Fruit fly (Drosophila melanogaster) whole organism, embryonic: ENCODE measurements around the gene Pgm1.

ENCODE experiments used
- Blimp-1 ChIP-seq: fragments of 200-800 bp; sonication (Bioruptor generic); optimal IDR thresholded peaks from 3 replicates; lab custom pipeline; 2018; ENCODE audit warnings: missing biosample characterization, missing genetic modification characterization, mild to moderate bottlenecking, moderate library complexity, missing genetic modification reagents
- CG10147 ChIP-seq: fragments of 200-800 bp; sonication (Bioruptor generic); optimal IDR thresholded peaks from 2 replicates; lab custom pipeline; 2019; ENCODE audit warnings: missing biosample characterization, mild to moderate bottlenecking, missing genetic modification characterization, moderate library complexity
- CG11398 ChIP-seq: fragments of 200-800 bp; sonication (Bioruptor generic); optimal IDR thresholded peaks from 2 replicates; lab custom pipeline; 2016; ENCODE audit warnings: missing biosample characterization, missing genetic modification characterization
- CG11504 ChIP-seq: fragments of 200-800 bp; sonication (Bioruptor generic); optimal IDR thresholded peaks from 3 replicates; lab custom pipeline; 2019; ENCODE audit warnings: missing biosample characterization, mild to moderate bottlenecking, missing genetic modification characterization, moderate library complexity
- CG12155 ChIP-seq: fragments of 200-800 bp; sonication (Bioruptor generic); optimal IDR thresholded peaks from 3 replicates; lab custom pipeline; 2016; ENCODE audit warnings: missing biosample characterization, missing genetic modification characterization
- CG12219 ChIP-seq: fragments of 200-800 bp; sonication (Bioruptor generic); optimal IDR thresholded peaks from 3 replicates; lab custom pipeline; 2018; ENCODE audit warnings: missing biosample characterization, mild to moderate bottlenecking, missing genetic modification characterization
- CG15269 ChIP-seq: fragments of 200-800 bp; sonication (Bioruptor generic); optimal IDR thresholded peaks from 2 replicates; lab custom pipeline; 2018; ENCODE audit warnings: missing biosample characterization, mild to moderate bottlenecking, missing genetic modification characterization, moderate library complexity
- CG1602 ChIP-seq: fragments of 200-800 bp; sonication (Bioruptor generic); optimal IDR thresholded peaks from 3 replicates; lab custom pipeline; 2016; ENCODE audit warnings: missing biosample characterization, missing genetic modification characterization
- CG16863 ChIP-seq: fragments of 200-800 bp; sonication (Bioruptor generic); optimal IDR thresholded peaks from 3 replicates; lab custom pipeline; 2016; ENCODE audit warnings: missing biosample characterization, missing genetic modification characterization
- CG17612 ChIP-seq: fragments of 200-800 bp; sonication (Bioruptor generic); IDR thresholded peaks from 2 replicates; pipeline ENCODE4 v1.3.6; 2022; ENCODE audit warnings: missing biosample characterization, missing genetic modification characterization
- CG17802 ChIP-seq: fragments of 200-800 bp; sonication (Bioruptor generic); optimal IDR thresholded peaks from 2 replicates; lab custom pipeline; 2018; ENCODE audit warnings: missing biosample characterization, mild to moderate bottlenecking, missing genetic modification characterization, moderate library complexity
- CG17829 ChIP-seq: fragments of 200-800 bp; optimal IDR thresholded peaks from 2 replicates; lab custom pipeline; 2019; ENCODE audit warnings: missing biosample characterization, mild to moderate bottlenecking, missing genetic modification characterization, moderate library complexity
- CG2202 ChIP-seq: fragments of 200-800 bp; sonication (Bioruptor generic); optimal IDR thresholded peaks from 2 replicates; lab custom pipeline; 2018; ENCODE audit warnings: missing biosample characterization, mild to moderate bottlenecking, missing genetic modification characterization
- CG30431 ChIP-seq: fragments of 200-800 bp; sonication (Bioruptor generic); optimal IDR thresholded peaks from 2 replicates; lab custom pipeline; 2017; ENCODE audit warnings: missing biosample characterization, missing genetic modification characterization
- CG32532 ChIP-seq: fragments of 200-800 bp; sonication (Bioruptor generic); IDR thresholded peaks from 2 replicates; pipeline ENCODE4 v1.3.6; 2022; ENCODE audit warnings: missing biosample characterization, missing genetic modification characterization
- CG34422 ChIP-seq: fragments of 200-800 bp; sonication (Bioruptor generic); IDR thresholded peaks from 3 replicates; pipeline ENCODE4 v1.3.6; 2022; ENCODE audit warnings: missing biosample characterization, missing genetic modification characterization
- CG4360 ChIP-seq: fragments of 200-800 bp; sonication (Bioruptor generic); IDR thresholded peaks from 2 replicates; pipeline ENCODE4 v1.3.6; 2022; ENCODE audit warnings: missing biosample characterization, missing genetic modification characterization
- CG5245 ChIP-seq: fragments of 200-800 bp; sonication (Bioruptor generic); optimal IDR thresholded peaks from 3 replicates; lab custom pipeline; 2016; ENCODE audit warnings: missing biosample characterization, missing genetic modification characterization
- CG6683 ChIP-seq: fragments of 200-800 bp; sonication (Bioruptor generic); optimal IDR thresholded peaks from 2 replicates; lab custom pipeline; 2017; ENCODE audit warnings: missing biosample characterization, mild to moderate bottlenecking, missing genetic modification characterization, missing genetic modification reagents
- CG8924 ChIP-seq: fragments of 200-800 bp; optimal IDR thresholded peaks from 3 replicates; lab custom pipeline; 2019; ENCODE audit warnings: missing biosample characterization, mild to moderate bottlenecking, missing genetic modification characterization, moderate library complexity
- CHES-1-like ChIP-seq: fragments of 200-800 bp; sonication (Bioruptor generic); optimal IDR thresholded peaks from 2 replicates; lab custom pipeline; 2016; ENCODE audit warnings: missing biosample characterization, missing genetic modification characterization
- E2f2 ChIP-seq: fragments of 200-800 bp; sonication (Bioruptor generic); IDR thresholded peaks from 2 replicates; pipeline ENCODE4 v1.3.6; 2022; ENCODE audit warnings: missing biosample characterization, missing genetic modification characterization
- Ets65A ChIP-seq: fragments of 200-800 bp; sonication (Bioruptor generic); peaks from one replicate; lab custom pipeline; 2016; ENCODE audit warnings: missing biosample characterization, missing genetic modification characterization
- HLHmδ ChIP-seq: fragments of 200-800 bp; sonication (Bioruptor generic); optimal IDR thresholded peaks from 2 replicates; lab custom pipeline; 2018; ENCODE audit warnings: missing biosample characterization, mild to moderate bottlenecking, missing genetic modification characterization, moderate library complexity
- Hand ChIP-seq: fragments of 200-800 bp; sonication (Bioruptor generic); optimal IDR thresholded peaks from 2 replicates; lab custom pipeline; 2017; ENCODE audit warnings: mild to moderate bottlenecking, missing biosample characterization, missing genetic modification reagents, missing genetic modification characterization
- Hr3 ChIP-seq: fragments of 200-800 bp; sonication (Bioruptor generic); optimal IDR thresholded peaks from 3 replicates; lab custom pipeline; 2016; ENCODE audit warnings: missing biosample characterization, missing genetic modification characterization
- Ptx1 ChIP-seq: fragments of 200-800 bp; sonication (Bioruptor generic); IDR thresholded peaks from 2 replicates; pipeline ENCODE4 v1.3.6; 2022; ENCODE audit warnings: missing biosample characterization, missing genetic modification characterization
- al ChIP-seq: fragments of 200-800 bp; sonication (Bioruptor generic); IDR thresholded peaks from 2 replicates; pipeline ENCODE4 v1.3.6; 2022; ENCODE audit warnings: missing biosample characterization, missing genetic modification characterization
- amos ChIP-seq: fragments of 200-800 bp; sonication (Bioruptor generic); IDR thresholded peaks from 2 replicates; pipeline ENCODE4 v1.3.6; 2022; ENCODE audit warnings: missing biosample characterization, missing genetic modification characterization; ENCODE audit not compliant: partially characterized antibody
- chinmo ChIP-seq: fragments of 200-800 bp; sonication (Bioruptor generic); IDR thresholded peaks from 4 replicates; pipeline ENCODE4 v1.3.6; 2022; ENCODE audit warnings: missing biosample characterization, missing genetic modification characterization; ENCODE audit not compliant: partially characterized antibody
- ci ChIP-seq: fragments of 200-800 bp; sonication (Bioruptor generic); IDR thresholded peaks from 3 replicates; pipeline ENCODE4 v1.3.6; 2022; ENCODE audit warnings: missing biosample characterization, missing genetic modification characterization
- cwo ChIP-seq: fragments of 200-800 bp; sonication (Bioruptor generic); optimal IDR thresholded peaks from 3 replicates; lab custom pipeline; 2017; ENCODE audit warnings: missing biosample characterization, missing genetic modification characterization, mild to moderate bottlenecking, moderate library complexity, missing genetic modification reagents
- dan ChIP-seq: fragments of 200-800 bp; sonication (Bioruptor generic); IDR thresholded peaks from 2 replicates; pipeline ENCODE4 v1.3.6; 2022; ENCODE audit warnings: missing biosample characterization, missing genetic modification characterization
- disco-r ChIP-seq: fragments of 200-800 bp; sonication (Bioruptor generic); optimal IDR thresholded peaks from 2 replicates; lab custom pipeline; 2016; ENCODE audit warnings: missing biosample characterization, missing genetic modification characterization
- fd64A ChIP-seq: fragments of 200-800 bp; sonication (Bioruptor generic); optimal IDR thresholded peaks from 3 replicates; lab custom pipeline; 2018; ENCODE audit warnings: missing biosample characterization, mild to moderate bottlenecking, missing genetic modification characterization
- gem ChIP-seq: fragments of 200-800 bp; sonication (Bioruptor generic); optimal IDR thresholded peaks from 2 replicates; lab custom pipeline; 2019; ENCODE audit warnings: missing biosample characterization, mild to moderate bottlenecking, missing genetic modification characterization, moderate library complexity
- hb ChIP-seq: fragments of 200-800 bp; sonication (Bioruptor generic); IDR thresholded peaks from 3 replicates; pipeline ENCODE4 v1.3.6; 2022; ENCODE audit warnings: missing biosample characterization, missing genetic modification characterization; ENCODE audit not compliant: partially characterized antibody
- ind ChIP-seq: fragments of 200-800 bp; sonication (Bioruptor generic); optimal IDR thresholded peaks from 3 replicates; lab custom pipeline; 2016; ENCODE audit warnings: missing biosample characterization, missing genetic modification characterization
- inv ChIP-seq: fragments of 200-800 bp; sonication (Bioruptor generic); IDR thresholded peaks from 2 replicates; pipeline ENCODE4 v1.3.6; 2022; ENCODE audit warnings: missing biosample characterization, missing genetic modification characterization; ENCODE audit not compliant: partially characterized antibody
- knrl ChIP-seq: fragments of 200-800 bp; sonication (Bioruptor generic); IDR thresholded peaks from 3 replicates; pipeline ENCODE4 v1.3.6; 2022; ENCODE audit warnings: missing biosample characterization, missing genetic modification characterization; ENCODE audit not compliant: partially characterized antibody
- lilli ChIP-seq: fragments of 200-800 bp; sonication (Bioruptor generic); optimal IDR thresholded peaks from 3 replicates; lab custom pipeline; 2016; ENCODE audit warnings: missing biosample characterization, missing genetic modification characterization
- mam ChIP-seq: fragments of 200-800 bp; sonication (Bioruptor generic); optimal IDR thresholded peaks from 3 replicates; lab custom pipeline; 2016; ENCODE audit warnings: missing biosample characterization, missing genetic modification characterization
- oc ChIP-seq: fragments of 200-800 bp; sonication (Bioruptor generic); optimal IDR thresholded peaks from 2 replicates; lab custom pipeline; 2018; ENCODE audit warnings: missing biosample characterization, mild to moderate bottlenecking, missing genetic modification characterization, moderate library complexity
- otp ChIP-seq: fragments of 200-800 bp; sonication (Bioruptor generic); IDR thresholded peaks from 3 replicates; pipeline ENCODE4, ENCODE4 v1.3.6; 2022; ENCODE audit warnings: missing biosample characterization, missing genetic modification characterization
- prd ChIP-seq, 3 experiments: fragments of >200 bp in 2 of 3; fragments of 200-800 bp in 1 of 3; sonication (Bioruptor generic) in 1 of 3; optimal IDR thresholded peaks in 2 of 3; IDR thresholded peaks in 1 of 3; 2 replicates in 2 of 3; 3 replicates in 1 of 3; pipeline versions ENCODE4 v1.3.6 to Lab custom; 2017 to 2022; ENCODE audit warnings: missing biosample characterization in 1 of 3, missing genetic modification characterization in 1 of 3
- repo ChIP-seq: fragments of 200-800 bp; sonication (Bioruptor generic); optimal IDR thresholded peaks from 2 replicates; lab custom pipeline; 2016; ENCODE audit warnings: missing biosample characterization, missing genetic modification characterization
- sqz ChIP-seq: fragments of 200-800 bp; sonication (Bioruptor generic); optimal IDR thresholded peaks from 3 replicates; lab custom pipeline; 2018; ENCODE audit warnings: missing biosample characterization, mild to moderate bottlenecking, missing genetic modification characterization
- trh ChIP-seq: fragments of 200-800 bp; sonication (Bioruptor generic); optimal IDR thresholded peaks from 2 replicates; lab custom pipeline; 2016; ENCODE audit warnings: missing biosample characterization, missing genetic modification characterization
- tx ChIP-seq: fragments of 200-800 bp; sonication (Bioruptor generic); optimal IDR thresholded peaks from 2 replicates; lab custom pipeline; 2016; ENCODE audit warnings: missing biosample characterization, missing genetic modification characterization

Gene Pgm1

DNA sequence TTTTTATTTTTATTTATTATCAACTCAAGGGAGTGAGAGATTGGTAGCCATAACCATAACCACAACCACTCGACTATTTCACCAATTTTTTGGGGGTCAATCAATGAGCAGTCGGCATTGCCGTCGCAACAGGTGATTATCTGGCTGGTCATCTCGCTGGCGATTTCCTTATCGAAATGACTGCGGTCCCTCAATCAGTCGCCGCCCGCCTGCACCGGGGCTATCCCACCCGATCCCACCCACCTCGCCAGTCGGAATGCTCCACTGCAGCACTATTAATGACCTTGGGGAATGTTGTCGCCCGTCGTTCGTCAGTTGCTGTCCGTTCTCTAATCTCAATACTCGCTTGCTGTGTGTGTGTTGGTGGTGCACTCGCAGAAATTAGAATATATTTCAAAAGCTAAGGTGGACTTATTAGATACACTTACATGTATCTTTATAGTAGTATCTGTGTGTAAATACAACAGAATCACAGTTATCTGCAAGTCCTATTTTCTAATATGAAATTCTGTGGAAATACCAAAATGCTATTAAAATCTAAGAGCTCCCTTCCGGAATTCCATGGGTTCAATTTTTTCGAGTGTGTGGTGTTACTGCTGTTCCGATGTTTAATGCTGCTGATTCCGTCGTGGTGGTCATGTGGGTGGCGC is 32.2 kb upstream of the Pgm1 start (continued):
- peak; percentile 81 for TF ChIP-seq CG15269 (tag; lab: Kevin White, UChicago)
- TF ChIP-seq CG32532 (GFP tag; lab: Robert Waterston, UW), result no peak
- TF ChIP-seq CG1602, result peak; percentile 54
- peak; percentile 33; the same call in 1 of the 3 replicates for TF ChIP-seq CG34422 (GFP tag; lab: Robert Waterston, UW)
- TF ChIP-seq oc (tag; lab: Kevin White, UChicago), result no peak
- peak; percentile 77 for TF ChIP-seq mam (GFP tag; lab: Kevin White, UChicago)
- peak; percentile 73 for TF ChIP-seq CG8924 (tag; lab: Kevin White, UChicago)
- TF ChIP-seq CG11398 (GFP tag; lab: Kevin White, UChicago), result peak; percentile 37
- TF ChIP-seq trh (GFP tag; lab: Kevin White, UChicago), result no peak
- no peak for TF ChIP-seq knrl (GFP tag; lab: Robert Waterston, UW)
- TF ChIP-seq CG10147 (GFP tag; lab: Kevin White, UChicago), result peak; percentile 70
- TF ChIP-seq CG12155, result peak; percentile 60
- no peak for TF ChIP-seq amos (GFP tag; lab: Robert Waterston, UW)
- peak; percentile 30 for TF ChIP-seq CG6683 (GFP tag; lab: Kevin White, UChicago)
- TF ChIP-seq Blimp-1 (GFP tag; lab: Kevin White, UChicago), result peak; percentile 63
- peak; percentile 56; the same call in 2 of the 4 replicates for TF ChIP-seq chinmo (GFP tag; lab: Robert Waterston, UW)
- peak; percentile 79 for TF ChIP-seq Hand (GFP tag; lab: Kevin White, UChicago)
- peak; percentile 33 for TF ChIP-seq CG30431 (GFP tag; lab: Kevin White, UChicago)
- peak; percentile 48 for TF ChIP-seq tx (GFP tag; lab: Kevin White, UChicago)
- peak; percentile 70 for TF ChIP-seq Ptx1 (GFP tag; lab: Robert Waterston, UW)
- peak; percentile 78 for TF ChIP-seq CG11504
- peak; percentile 55 for TF ChIP-seq CG16863 (GFP tag; lab: Kevin White, UChicago)
- TF ChIP-seq CG12219, result peak; percentile 53
- TF ChIP-seq al (GFP tag; lab: Robert Waterston, UW), result peak; percentile 53; the same call in 1 of the 2 replicates
- peak; percentile 62 for TF ChIP-seq CHES-1-like (GFP tag; lab: Kevin White, UChicago)
- TF ChIP-seq CG17612, result no peak
- no peak for TF ChIP-seq dan (GFP tag; lab: Robert Waterston, UW)
- no peak for TF ChIP-seq fd64A (GFP tag; lab: Kevin White, UChicago)
- no peak for TF ChIP-seq CG4360 (GFP tag; lab: Robert Waterston, UW)
- TF ChIP-seq gem, result peak; percentile 81
- TF ChIP-seq otp (GFP tag; lab: Robert Waterston, UW), result no peak
- TF ChIP-seq repo (GFP tag; lab: Kevin White, UChicago), result no peak
- no peak for TF ChIP-seq CG2202 (tag; lab: Kevin White, UChicago)
- no peak for TF ChIP-seq prd (optimal IDR thresholded peaks at IDR 0.05; lab: Kevin White, UChicago)
- peak; percentile 53; the same call in 2 of the 3 replicates for TF ChIP-seq prd (GFP tag; IDR thresholded peaks at IDR 0.05; lab: Robert Waterston, UW)
- peak; percentile 75 for TF ChIP-seq lilli (GFP tag; lab: Kevin White, UChicago)
- TF ChIP-seq Hr3 (GFP tag; lab: Kevin White, UChicago), result peak; percentile 56
- no peak for TF ChIP-seq sqz (GFP tag; lab: Kevin White, UChicago)
- TF ChIP-seq ind (GFP tag; lab: Kevin White, UChicago), result peak; percentile 72
- TF ChIP-seq cwo (GFP tag; lab: Kevin White, UChicago), result peak; percentile 75
- no peak for TF ChIP-seq E2f2 (GFP tag; lab: Robert Waterston, UW)
- TF ChIP-seq disco-r (GFP tag; lab: Kevin White, UChicago), result peak; percentile 9
- no peak for TF ChIP-seq HLHmδ (GFP tag; lab: Kevin White, UChicago)
- no peak for TF ChIP-seq inv (GFP tag; lab: Robert Waterston, UW)
- TF ChIP-seq CG17802 (tag; lab: Kevin White, UChicago), result peak; percentile 16
- no peak for TF ChIP-seq hb (GFP tag; lab: Robert Waterston, UW)
- TF ChIP-seq ci, result no peak
- peak; percentile 96 for TF ChIP-seq Ets65A (GFP tag; lab: Kevin White, UChicago)
- TF ChIP-seq CG17829 (tag; lab: Kevin White, UChicago), result peak; percentile 14
- peak; percentile 48 for TF ChIP-seq CG5245 (GFP tag; lab: Kevin White, UChicago)
